Worm (Caenorhabditis elegans): Measurements from ENCODE around the gene C29F3.3.
A peak's percentile ranks its signal among the peaks of the same experiment; 100 is the strongest.
"Not testable (repeated sequence)": the region's sequence is repeated elsewhere in the genome, so short reads cannot be mapped to it uniquely, and the experiment has no call there.

Gene C29F3.3

ce11 chrV:15320756-15321332 lies 26.3 kb downstream of the C29F3.3 start:
- TF ChIP-seq Y79H2A.3 (GFP tag; conservative IDR thresholded peaks at IDR 0.05): peak; percentile 88
- peak; percentile 87; the same call in 1 of the 2 replicates for TF ChIP-seq Y95B8A.8 (GFP tag; IDR thresholded peaks at IDR 0.05)
- peak; percentile 50; the same call in 1 of the 2 replicates for TF ChIP-seq B0019.2 (GFP tag; conservative IDR thresholded peaks at IDR 0.05)
- TF ChIP-seq Y53F4B.3 (GFP tag; IDR thresholded peaks at IDR 0.05): peak; percentile 69
- TF ChIP-seq ztf-28 (GFP tag; IDR thresholded peaks at IDR 0.05): peak; percentile 73; the same call in 1 of the 2 replicates
- peak; percentile 82 for TF ChIP-seq attf-6 (GFP tag; IDR thresholded peaks at IDR 0.05)
- TF ChIP-seq D2030.7 (GFP tag; IDR thresholded peaks at IDR 0.05): peak; percentile 85; the same call in 1 of the 2 replicates
- peak; percentile 23; the same call in 1 of the 2 replicates for TF ChIP-seq F33H1.4 (GFP tag; IDR thresholded peaks at IDR 0.05)
- peak; percentile 87 for TF ChIP-seq pbrm-1 (GFP tag; IDR thresholded peaks at IDR 0.05)
- peak; percentile 95 for TF ChIP-seq ceh-40 (GFP tag; IDR thresholded peaks at IDR 0.05)
- peak; percentile 86 for TF ChIP-seq nfyb-1 (GFP tag; IDR thresholded peaks at IDR 0.05)
- peak; percentile 88 for TF ChIP-seq aptf-3 (GFP tag; IDR thresholded peaks at IDR 0.05)
- TF ChIP-seq ceh-100 (GFP tag; IDR thresholded peaks at IDR 0.05): peak; percentile 77
- TF ChIP-seq lsl-1 (GFP tag; optimal IDR thresholded peaks at IDR 0.05): peak; percentile 16
- peak; percentile 42; the same call in 1 of the 2 replicates for TF ChIP-seq ztf-25 (GFP tag; IDR thresholded peaks at IDR 0.05)
- TF ChIP-seq tbp1 (GFP tag; optimal IDR thresholded peaks at IDR 0.05): peak; percentile 9
- TF ChIP-seq Y53G8AR.9 (GFP tag; conservative IDR thresholded peaks at IDR 0.05): peak; percentile 76; the same call in 1 of the 2 replicates
- TF ChIP-seq cebp-1 (GFP tag; IDR thresholded peaks at IDR 0.05): peak; percentile 57; the same call in 1 of the 2 replicates
- TF ChIP-seq cebp-1, rpc-1 (tag; optimal IDR thresholded peaks at IDR 0.05): not testable (repeated sequence)
- TF ChIP-seq madf-6 (GFP tag; IDR thresholded peaks at IDR 0.05): peak; percentile 83
- peak; percentile 26 for TF ChIP-seq rpc-1 (optimal IDR thresholded peaks at IDR 0.05)
- 0 out of 2 replicates have a peak, but pooled peaks have one; percentile 17 for TF ChIP-seq bed-2 (GFP tag; IDR thresholded peaks at IDR 0.05)
- 0 out of 2 replicates have a peak, but pooled peaks have one; percentile 47 for TF ChIP-seq Y67H2A.10 (GFP tag; conservative IDR thresholded peaks at IDR 0.05)
- TF ChIP-seq madf-3 (GFP tag; IDR thresholded peaks at IDR 0.05): peak; percentile 93
- peak; percentile 39; the same call in 1 of the 2 replicates for TF ChIP-seq C17E4.6 (GFP tag; IDR thresholded peaks at IDR 0.05)
- TF ChIP-seq dox-1 (GFP tag; IDR thresholded peaks at IDR 0.05): peak; percentile 99
- peak; percentile 95 for TF ChIP-seq ekl-4 (GFP tag; IDR thresholded peaks at IDR 0.05)
- peak; percentile 79 for TF ChIP-seq F39B2.1 (GFP tag; IDR thresholded peaks at IDR 0.05)
- TF ChIP-seq hsf-1 (GFP tag; IDR thresholded peaks at IDR 0.05): peak; percentile 99
- TF ChIP-seq lin-26 (GFP tag; IDR thresholded peaks at IDR 0.05): peak; percentile 83; the same call in 1 of the 2 replicates
- TF ChIP-seq egrh-3 (GFP tag; IDR thresholded peaks at IDR 0.05): peak; percentile 96
- 0 out of 2 replicates have a peak, but pooled peaks have one; percentile 13 for TF ChIP-seq hmg-1.2 (GFP tag; IDR thresholded peaks at IDR 0.05)
- TF ChIP-seq Y56A3A.18 (GFP tag; IDR thresholded peaks at IDR 0.05): peak; percentile 83
- peak; percentile 94 for TF ChIP-seq ceh-58 (GFP tag; IDR thresholded peaks at IDR 0.05)
- peak; percentile 87 for TF ChIP-seq rcor-1 (GFP tag; IDR thresholded peaks at IDR 0.05)
- 0 out of 2 replicates have a peak, but pooled peaks have one; percentile 32 for TF ChIP-seq ceh-91 (GFP tag; IDR thresholded peaks at IDR 0.05)
- TF ChIP-seq mel-28 (tag; optimal IDR thresholded peaks at IDR 0.05; ENCODE audit: borderline replicate concordance): peak; percentile 15
- 0 out of 2 replicates have a peak, but pooled peaks have one; percentile 22 for TF ChIP-seq cebp-2 (GFP tag; IDR thresholded peaks at IDR 0.05)

- TF ChIP-seq tbp1 (GFP tag; optimal IDR thresholded peaks at IDR 0.05): no peak
- no peak for TF ChIP-seq efl-1 (GFP tag; optimal IDR thresholded peaks at IDR 0.05)
- TF ChIP-seq cebp-1 (GFP tag; IDR thresholded peaks at IDR 0.05): no peak
- no peak for TF ChIP-seq cebp-1 (tag; optimal IDR thresholded peaks at IDR 0.05)
- TF ChIP-seq F57A8.1 (GFP tag; optimal IDR thresholded peaks at IDR 0.05): no peak
- no peak for TF ChIP-seq nhr-120 (GFP tag; IDR thresholded peaks at IDR 0.05)
- no peak for TF ChIP-seq Y53G8AR.9 (GFP tag; conservative IDR thresholded peaks at IDR 0.05)
- TF ChIP-seq attf-6 (GFP tag; IDR thresholded peaks at IDR 0.05): no peak
- no peak for TF ChIP-seq snpc-1.1 (tag; optimal IDR thresholded peaks at IDR 0.05; ENCODE audit: insufficient read depth)
- peak; percentile 93 for TF ChIP-seq nhr-80 (tag; optimal IDR thresholded peaks at IDR 0.05)
- no peak for TF ChIP-seq F49E8.2 (tag; optimal IDR thresholded peaks at IDR 0.05; ENCODE audit: insufficient read depth)
- no peak for TF ChIP-seq F10E7.11 (tag; optimal IDR thresholded peaks at IDR 0.05)
- TF ChIP-seq lsl-1 (GFP tag; optimal IDR thresholded peaks at IDR 0.05): no peak
- TF ChIP-seq snpc-1.3 (tag; optimal IDR thresholded peaks at IDR 0.05; ENCODE audit: insufficient read depth): no peak
- TF ChIP-seq T26A5.8 (tag; optimal IDR thresholded peaks at IDR 0.05): no peak
Observed at ce11 chrV:15318638-15319037, 28.6 kb downstream of the C29F3.3 start, which contains the start of gene nhr-291. nhr-291 (plus strand) TSS chrV:15318961.

All from whole organism, young adult.